Worm (Caenorhabditis elegans) whole organism, L2 larva: Measurements from ENCODE around the gene ftn-1.

Source experiments
- R02D3.7 ChIP-seq: fragments of 150-350 bp; optimal IDR thresholded peaks from 2 replicates; lab custom pipeline; 2014; ENCODE audit warnings: missing biosample characterization, missing genetic modification characterization
- ZK546.5 ChIP-seq: sonication (generic microtip); optimal IDR thresholded peaks from 2 replicates; lab custom pipeline; 2017; ENCODE audit warnings: missing biosample characterization, missing genetic modification characterization
- blmp-1 ChIP-seq: sonication (generic microtip); optimal IDR thresholded peaks from 2 replicates; lab custom pipeline; 2017; ENCODE audit warnings: missing genetic modification characterization, mild to moderate bottlenecking, missing compliant biosample characterization, antibody characterized with exemption, moderate library complexity; ENCODE audit not compliant: insufficient read depth
- dmd-4 ChIP-seq: sonication (generic microtip); optimal IDR thresholded peaks from 2 replicates; lab custom pipeline; 2017; ENCODE audit warnings: missing biosample characterization, missing genetic modification characterization
- fos-1 ChIP-seq: fragments of 150-350 bp; optimal IDR thresholded peaks from 2 replicates; lab custom pipeline; 2014; ENCODE audit warnings: missing biosample characterization, missing genetic modification characterization
- lsy-2 ChIP-seq, 2 experiments: fragments of 150-350 bp in 1 of 2; sonication (generic microtip) in 1 of 2; optimal IDR thresholded peaks; 2 replicates each; lab custom pipeline; 2014 to 2017; ENCODE audit warnings: missing biosample characterization in 2 of 2, missing genetic modification characterization in 2 of 2
- nhr-10 ChIP-seq: sonication (generic microtip); optimal IDR thresholded peaks from 2 replicates; lab custom pipeline; 2017; ENCODE audit warnings: missing biosample characterization, missing genetic modification characterization
- nhr-11 ChIP-seq: fragments of 150-350 bp; optimal IDR thresholded peaks from 2 replicates; lab custom pipeline; 2014; ENCODE audit warnings: missing biosample characterization, missing genetic modification characterization
- nhr-237 ChIP-seq: fragments of 150-350 bp; optimal IDR thresholded peaks from 2 replicates; lab custom pipeline; 2014; ENCODE audit warnings: missing biosample characterization, missing genetic modification characterization
- nhr-77 ChIP-seq: fragments of 150-350 bp; optimal IDR thresholded peaks from 2 replicates; lab custom pipeline; 2014; ENCODE audit warnings: missing biosample characterization, missing genetic modification characterization
- unc-62 ChIP-seq: fragments of 150-350 bp; optimal IDR thresholded peaks from 2 replicates; lab custom pipeline; 2014; ENCODE audit warnings: missing biosample characterization, missing genetic modification reagents, missing genetic modification characterization
- zag-1 ChIP-seq: fragments of 150-350 bp; optimal IDR thresholded peaks from 2 replicates; lab custom pipeline; 2014; ENCODE audit warnings: missing biosample characterization, missing genetic modification characterization
- ztf-4 ChIP-seq: fragments of 150-350 bp; optimal IDR thresholded peaks from 2 replicates; lab custom pipeline; 2014; ENCODE audit warnings: missing biosample characterization, missing genetic modification characterization

ce11 chrV:7527153-7527552 lies 20.2 kb downstream of the ftn-1 start, which contains the start of gene C54F6.17:
- no peak for TF ChIP-seq blmp-1
- TF ChIP-seq nhr-11 (tag; lab: Kevin White, UChicago), result no peak
- no peak for TF ChIP-seq nhr-237
- TF ChIP-seq lsy-2 (tag; optimal IDR thresholded peaks at IDR 0.05; lab: Kevin White, UChicago), result no peak
- no peak for TF ChIP-seq nhr-10
- TF ChIP-seq ztf-4 (tag; lab: Kevin White, UChicago), result no peak
- TF ChIP-seq ZK546.5 (tag; lab: Kevin White, UChicago), result no peak
- no peak for TF ChIP-seq fos-1 (tag; lab: Kevin White, UChicago)
- no peak for TF ChIP-seq R02D3.7 (tag; lab: Kevin White, UChicago)
- no peak for TF ChIP-seq zag-1 (tag; lab: Kevin White, UChicago)
- TF ChIP-seq unc-62, result no peak
- TF ChIP-seq dmd-4 (tag; lab: Kevin White, UChicago), result no peak
- TF ChIP-seq nhr-77 (tag; lab: Kevin White, UChicago), result no peak
